Worm (Caenorhabditis elegans) whole organism, late embryonic: ENCODE measurements around the gene srg-66.

Experiments used
- T23F11.4 ChIP-seq: fragments of 200-800 bp; sonication (Bioruptor generic); optimal IDR thresholded peaks from 2 replicates; lab custom pipeline; 2018; ENCODE audit warnings: mild to moderate bottlenecking, missing genetic modification characterization, missing compliant biosample characterization
- dve-1 ChIP-seq: sonication (generic microtip); optimal IDR thresholded peaks from 2 replicates; lab custom pipeline; 2017; ENCODE audit warnings: antibody characterized with exemption, mild to moderate bottlenecking, missing genetic modification characterization, missing compliant biosample characterization
- fkh-6 ChIP-seq: sonication (generic microtip); optimal IDR thresholded peaks from 2 replicates; lab custom pipeline; 2016; ENCODE audit warnings: missing genetic modification characterization, missing compliant biosample characterization
- nhr-11 ChIP-seq: fragments of 150-350 bp; optimal IDR thresholded peaks from 2 replicates; lab custom pipeline; 2014; ENCODE audit warnings: missing biosample characterization, missing genetic modification characterization
- pha-4 ChIP-seq: fragments of 150-350 bp; optimal IDR thresholded peaks from 2 replicates; lab custom pipeline; 2018; ENCODE audit warnings: missing biosample characterization, missing genetic modification reagents, missing genetic modification characterization
- ref-2 ChIP-seq: sonication (generic microtip); optimal IDR thresholded peaks from 2 replicates; lab custom pipeline; 2016; ENCODE audit warnings: missing genetic modification characterization, missing compliant biosample characterization
- unc-42 ChIP-seq: sonication (generic microtip); optimal IDR thresholded peaks from 2 replicates; lab custom pipeline; 2016; ENCODE audit warnings: missing genotype, missing genetic modification characterization, missing compliant biosample characterization
- ztf-16 ChIP-seq: sonication (generic microtip); optimal IDR thresholded peaks from 2 replicates; lab custom pipeline; 2017; ENCODE audit warnings: missing genetic modification characterization, missing compliant biosample characterization

- TF ChIP-seq T23F11.4 (GFP tag; lab: Kevin White, UChicago) (no peak), dve-1 (tag; lab: Kevin White, UChicago) (no peak), pha-4 (tag; lab: Kevin White, UChicago) (no peak), fkh-6 (tag; lab: Kevin White, UChicago) (no peak), unc-42 (tag; lab: Kevin White, UChicago) (no peak), ref-2 (tag; lab: Kevin White, UChicago) (no peak), nhr-11 (tag; lab: Kevin White, UChicago) (no peak), ztf-16 (tag; lab: Kevin White, UChicago) (no peak)
Observed at ce11 chrV:5512559-5512958, 30.3 kb upstream of the srg-66 start.
